Fruit fly (Drosophila melanogaster) whole organism, adult: ENCODE data around the gene CG13784.

Experiments
- CG11617 ChIP-seq: fragments of 200-800 bp; sonication (Bioruptor generic); optimal IDR thresholded peaks from 2 replicates; lab custom pipeline; 2017; ENCODE audit warnings: mild to moderate bottlenecking, missing biosample characterization, missing genetic modification reagents, missing genetic modification characterization
- CG12768 ChIP-seq: fragments of 200-800 bp; sonication (Bioruptor generic); optimal IDR thresholded peaks from 2 replicates; lab custom pipeline; 2017; ENCODE audit warnings: missing biosample characterization, missing genetic modification characterization, mild to moderate bottlenecking, moderate library complexity, missing genetic modification reagents
- CG14711 ChIP-seq: fragments of 200-800 bp; sonication (Bioruptor generic); optimal IDR thresholded peaks from 2 replicates; lab custom pipeline; 2018; ENCODE audit warnings: missing biosample characterization, mild to moderate bottlenecking, missing genetic modification characterization, moderate library complexity
- CG1620 ChIP-seq: fragments of 200-800 bp; sonication (Bioruptor generic); optimal IDR thresholded peaks from 2 replicates; lab custom pipeline; 2016; ENCODE audit warnings: missing biosample characterization, missing genetic modification characterization
- CG33017 ChIP-seq: fragments of 200-800 bp; sonication (Bioruptor generic); optimal IDR thresholded peaks from 2 replicates; lab custom pipeline; 2018; ENCODE audit warnings: missing biosample characterization, mild to moderate bottlenecking, missing genetic modification characterization, moderate library complexity
- CG5204 ChIP-seq: fragments of 200-800 bp; sonication (Bioruptor generic); optimal IDR thresholded peaks from 2 replicates; lab custom pipeline; 2016; ENCODE audit warnings: missing biosample characterization, missing genetic modification characterization
- CG7045 ChIP-seq: fragments of 200-800 bp; sonication (Bioruptor generic); optimal IDR thresholded peaks from 2 replicates; lab custom pipeline; 2017; ENCODE audit warnings: missing biosample characterization, mild to moderate bottlenecking, missing genetic modification characterization
- CG7101 ChIP-seq: fragments of 200-800 bp; sonication (Bioruptor generic); optimal IDR thresholded peaks from 2 replicates; lab custom pipeline; 2018; ENCODE audit warnings: missing biosample characterization, mild to moderate bottlenecking, missing genetic modification characterization, moderate library complexity
- Clk ChIP-seq: fragments of 200-800 bp; sonication (Bioruptor generic); optimal IDR thresholded peaks from 2 replicates; lab custom pipeline; 2017; ENCODE audit warnings: missing biosample characterization, missing genetic modification characterization
- Crg-1 ChIP-seq: fragments of 200-800 bp; sonication (Bioruptor generic); optimal IDR thresholded peaks from 2 replicates; lab custom pipeline; 2016; ENCODE audit warnings: missing biosample characterization, missing genetic modification characterization
- Hr96 ChIP-seq: fragments of 200-800 bp; sonication (Bioruptor generic); optimal IDR thresholded peaks from 2 replicates; lab custom pipeline; 2016; ENCODE audit warnings: missing biosample characterization, missing genetic modification characterization
- Mnt ChIP-seq: fragments of 200-800 bp; sonication (Bioruptor generic); optimal IDR thresholded peaks from 2 replicates; lab custom pipeline; 2016; ENCODE audit warnings: missing biosample characterization, mild to moderate bottlenecking, missing genetic modification characterization
- bab1 ChIP-seq: fragments of 200-800 bp; sonication (Bioruptor generic); optimal IDR thresholded peaks from 3 replicates; lab custom pipeline; 2019; ENCODE audit warnings: missing biosample characterization, mild to moderate bottlenecking, missing genetic modification characterization, moderate library complexity
- cic ChIP-seq: fragments of 200-800 bp; sonication (Bioruptor generic); optimal IDR thresholded peaks from 2 replicates; lab custom pipeline; 2017; ENCODE audit warnings: missing biosample characterization, mild to moderate bottlenecking, missing genetic modification characterization, moderate library complexity
- cnc ChIP-seq, 2 experiments: fragments of >200 bp; optimal IDR thresholded peaks; 2 replicates each; lab custom pipeline; 2017
- kay ChIP-seq: fragments of 200-800 bp; sonication (Bioruptor generic); peaks from one replicate; lab custom pipeline; 2016; ENCODE audit warnings: missing biosample characterization, missing genetic modification characterization, borderline replicate concordance
- ovo ChIP-seq: fragments of 200-800 bp; sonication (Bioruptor generic); optimal IDR thresholded peaks from 2 replicates; lab custom pipeline; 2016; ENCODE audit warnings: missing biosample characterization, missing genetic modification characterization
- pad ChIP-seq: fragments of 200-800 bp; sonication (Bioruptor generic); optimal IDR thresholded peaks from 3 replicates; lab custom pipeline; 2017; ENCODE audit warnings: missing biosample characterization, missing genetic modification characterization, mild to moderate bottlenecking, moderate library complexity, missing genetic modification reagents
- tj ChIP-seq: fragments of 200-800 bp; sonication (Bioruptor generic); optimal IDR thresholded peaks from 3 replicates; lab custom pipeline; 2017; ENCODE audit warnings: missing biosample characterization, mild to moderate bottlenecking, missing genetic modification characterization, moderate library complexity
- toe ChIP-seq: fragments of 200-800 bp; sonication (Bioruptor generic); optimal IDR thresholded peaks from 2 replicates; lab custom pipeline; 2016; ENCODE audit warnings: missing biosample characterization, missing genetic modification characterization

The CG13784 gene

dm6 chr2L:7216272-7216671 lies 3.6 kb downstream of the CG13784 start:
- peak; percentile 41 for TF ChIP-seq cic (GFP tag; lab: Kevin White, UChicago)
- TF ChIP-seq CG11617 (GFP tag; lab: Kevin White, UChicago): no peak

dm6 chr2L:7215657-7216056 lies 4.2 kb downstream of the CG13784 start:
- TF ChIP-seq pad (GFP tag; lab: Kevin White, UChicago) (no peak), CG5204 (GFP tag; lab: Kevin White, UChicago) (no peak), CG11617 (GFP tag; lab: Kevin White, UChicago) (no peak), CG1620 (GFP tag; lab: Kevin White, UChicago) (no peak), Mnt (GFP tag; lab: Kevin White, UChicago) (no peak), CG33017 (no peak), CG7045 (GFP tag; lab: Kevin White, UChicago) (no peak), ovo (no peak), CG14711 (no peak), CG7101 (no peak), Hr96 (no peak), cic (GFP tag; lab: Kevin White, UChicago) (no peak), kay (GFP tag; lab: Kevin White, UChicago) (no peak), Crg-1 (no peak), Clk (GFP tag; lab: Kevin White, UChicago) (no peak), CG12768 (GFP tag; lab: Kevin White, UChicago) (no peak), tj (no peak)

- TF ChIP-seq CG12768 (GFP tag; lab: Kevin White, UChicago): peak; percentile 26
- TF ChIP-seq CG33017: peak; percentile 19
- no peak for TF ChIP-seq CG1620 (GFP tag; lab: Kevin White, UChicago)
- peak; percentile 66 for TF ChIP-seq cic (GFP tag; lab: Kevin White, UChicago)
- TF ChIP-seq kay (GFP tag; lab: Kevin White, UChicago): peak; percentile 88
- TF ChIP-seq tj: peak; percentile 15
- TF ChIP-seq ovo: no peak
Measured at dm6 chr2L:7214885-7215284, 4.9 kb downstream of the CG13784 start.

DNA sequence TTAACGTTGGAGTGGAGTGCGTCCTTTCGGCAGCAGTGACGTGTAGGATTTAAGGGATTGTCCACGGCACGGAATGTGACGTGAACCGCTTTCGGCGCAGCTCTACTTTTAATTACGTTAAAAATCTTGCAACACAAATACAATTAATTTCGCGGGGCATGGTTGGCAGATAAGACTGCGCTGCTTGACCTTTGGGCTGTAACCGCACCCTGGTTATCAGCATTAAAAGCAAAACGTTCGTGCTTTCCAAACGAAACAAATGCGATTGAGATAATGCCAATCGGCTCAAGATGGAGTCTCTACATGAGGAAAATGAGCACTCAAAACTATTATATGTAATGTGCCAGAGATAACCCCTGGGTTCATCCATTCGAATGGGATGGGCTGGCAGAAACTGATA lies 6.3 kb downstream of the CG13784 start:
- TF ChIP-seq tj (no peak), CG11617 (GFP tag; lab: Kevin White, UChicago) (no peak), Clk (GFP tag; lab: Kevin White, UChicago) (no peak), kay (GFP tag; lab: Kevin White, UChicago) (no peak), Crg-1 (no peak), bab1 (no peak)

- TF ChIP-seq ovo: no peak
- no peak for TF ChIP-seq CG14711
- TF ChIP-seq Clk (GFP tag; lab: Kevin White, UChicago): no peak
- no peak for TF ChIP-seq CG1620 (GFP tag; lab: Kevin White, UChicago)
Measured at dm6 chr2L:7207660-7208059, 12.2 kb downstream of the CG13784 start.

- TF ChIP-seq CG7101 (peak; percentile 23), CG7045 (GFP tag; lab: Kevin White, UChicago) (peak; percentile 20), CG11617 (GFP tag; lab: Kevin White, UChicago) (peak; percentile 12), CG33017 (no peak), bab1 (peak; percentile 67), CG1620 (GFP tag; lab: Kevin White, UChicago) (peak; percentile 57)
Measured at dm6 chr2L:7204172-7204482, 15.7 kb downstream of the CG13784 start, which contains the start of gene CG4502. Gene CG4502, minus strand, starts transcription at chr2L:7204264.

DNA sequence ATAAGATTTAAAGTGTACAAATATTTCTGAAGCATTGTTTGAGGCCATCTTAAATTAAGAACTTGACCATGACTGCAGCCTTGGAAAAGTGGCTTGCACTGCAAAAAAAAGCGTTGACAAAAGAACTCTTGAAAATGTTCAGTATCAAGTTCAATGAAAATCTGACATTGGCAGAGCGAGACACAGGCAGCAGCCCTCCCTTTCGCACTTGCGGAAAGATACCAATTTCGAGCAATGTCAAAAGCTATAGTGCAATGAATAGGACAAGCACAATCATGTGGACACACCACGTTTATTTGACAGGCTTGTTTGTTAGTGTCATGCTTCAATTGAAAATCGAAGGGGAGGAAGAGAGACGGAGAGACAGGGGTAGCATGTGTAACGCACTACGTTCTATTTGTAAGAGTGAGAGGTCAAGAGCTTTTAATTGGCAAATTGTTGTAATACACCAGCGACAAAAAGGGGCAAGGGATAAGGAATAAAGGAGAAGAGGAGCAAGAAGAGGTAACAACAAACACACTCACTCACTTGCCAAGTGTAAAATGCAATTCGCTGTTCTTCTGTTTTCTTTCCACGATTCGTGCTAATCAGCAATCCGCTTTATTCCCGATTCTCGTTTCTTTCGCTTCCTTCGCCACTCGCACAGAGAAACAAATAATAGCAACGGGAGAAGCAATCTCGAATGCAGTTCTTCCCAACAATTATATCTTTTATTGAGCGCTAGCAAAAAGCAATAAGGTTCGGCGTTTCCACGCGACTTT lies 16.2 kb downstream of the CG13784 start:
- TF ChIP-seq kay (GFP tag; lab: Kevin White, UChicago) (peak; percentile 71), CG12768 (GFP tag; lab: Kevin White, UChicago) (peak; percentile 49), CG33017 (peak; percentile 24), cic (GFP tag; lab: Kevin White, UChicago) (peak; percentile 87), Clk (GFP tag; lab: Kevin White, UChicago) (no peak), tj (peak; percentile 90), Mnt (GFP tag; lab: Kevin White, UChicago) (peak; percentile 73), CG14711 (no peak), Crg-1 (no peak), pad (GFP tag; lab: Kevin White, UChicago) (peak; percentile 46), cnc (optimal IDR thresholded peaks at IDR 0.05; lab: Kevin White, UChicago) (peak in 1 of 2 experiments; percentile 8), CG5204 (GFP tag; lab: Kevin White, UChicago) (no peak), CG11617 (GFP tag; lab: Kevin White, UChicago) (peak; percentile 43), Hr96 (no peak), CG1620 (GFP tag; lab: Kevin White, UChicago) (no peak), ovo (no peak)

DNA sequence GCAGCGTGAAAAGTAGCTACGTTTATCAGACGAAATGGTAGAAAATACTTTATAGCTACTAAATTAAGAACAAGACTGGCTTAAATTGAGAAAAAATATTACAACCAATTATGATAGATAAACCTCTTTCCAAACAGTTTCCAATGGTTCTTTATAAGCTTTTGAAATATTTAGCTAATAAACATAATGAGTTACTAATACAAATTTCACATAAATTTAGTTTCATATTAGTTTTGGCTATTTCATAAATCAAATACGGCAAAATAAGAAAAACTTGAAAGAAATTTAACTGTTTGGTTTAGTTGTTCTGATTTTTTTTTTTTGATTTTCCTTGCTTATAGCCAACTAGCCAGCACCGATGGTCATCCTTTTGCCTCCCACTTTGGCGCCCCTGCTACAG lies 19.7 kb downstream of the CG13784 start:
- TF ChIP-seq CG1620 (GFP tag; lab: Kevin White, UChicago) (no peak), Clk (GFP tag; lab: Kevin White, UChicago) (no peak), toe (no peak), pad (GFP tag; lab: Kevin White, UChicago) (no peak), Mnt (GFP tag; lab: Kevin White, UChicago) (no peak), kay (GFP tag; lab: Kevin White, UChicago) (no peak), cnc (optimal IDR thresholded peaks at IDR 0.05; lab: Kevin White, UChicago) (no peak), ovo (no peak), CG33017 (no peak), CG11617 (GFP tag; lab: Kevin White, UChicago) (no peak), Crg-1 (no peak), CG12768 (GFP tag; lab: Kevin White, UChicago) (no peak), CG14711 (no peak), CG5204 (GFP tag; lab: Kevin White, UChicago) (no peak), CG7045 (GFP tag; lab: Kevin White, UChicago) (no peak), Hr96 (no peak), bab1 (no peak), cic (GFP tag; lab: Kevin White, UChicago) (no peak)
